Fruit fly (Drosophila melanogaster) whole organism, embryonic: ENCODE measurements around the gene CG14339.

Experiments used
- Aef1 ChIP-seq: fragments of 200-800 bp; sonication (Bioruptor generic); IDR thresholded peaks from 3 replicates; pipeline ENCODE4 v1.3.6; 2022; ENCODE audit warnings: missing biosample characterization, missing genetic modification characterization
- Asciz ChIP-seq: fragments of 200-800 bp; sonication (Bioruptor generic); optimal IDR thresholded peaks from 2 replicates; lab custom pipeline; 2017; ENCODE audit warnings: missing biosample characterization, mild to moderate bottlenecking, missing genetic modification characterization, missing genetic modification reagents
- Blimp-1 ChIP-seq: fragments of 200-800 bp; sonication (Bioruptor generic); optimal IDR thresholded peaks from 3 replicates; lab custom pipeline; 2018; ENCODE audit warnings: missing biosample characterization, missing genetic modification characterization, mild to moderate bottlenecking, moderate library complexity, missing genetic modification reagents
- CG10366 ChIP-seq: fragments of 200-800 bp; sonication (Bioruptor generic); IDR thresholded peaks from 2 replicates; pipeline ENCODE4 v1.3.6; 2022; ENCODE audit warnings: missing biosample characterization, missing genetic modification characterization
- CG10959 ChIP-seq: fragments of 200-800 bp; sonication (Bioruptor generic); IDR thresholded peaks from 2 replicates; pipeline ENCODE4 v1.3.6; 2022; ENCODE audit warnings: missing biosample characterization, missing genetic modification characterization
- CG10979 ChIP-seq: fragments of 200-800 bp; sonication (Bioruptor generic); optimal IDR thresholded peaks from 2 replicates; lab custom pipeline; 2018; ENCODE audit warnings: missing biosample characterization, mild to moderate bottlenecking, missing genetic modification characterization, moderate library complexity
- CG11247 ChIP-seq: fragments of 200-800 bp; sonication (Bioruptor generic); IDR thresholded peaks from 2 replicates; pipeline ENCODE4 v1.3.6; 2022; ENCODE audit warnings: missing biosample characterization, missing genetic modification characterization
- CG12744 ChIP-seq: fragments of 200-800 bp; sonication (Bioruptor generic); optimal IDR thresholded peaks from 2 replicates; lab custom pipeline; 2016; ENCODE audit warnings: missing biosample characterization, missing genetic modification characterization
- CG13424 ChIP-seq: fragments of 200-800 bp; sonication (Bioruptor generic); optimal IDR thresholded peaks from 2 replicates; lab custom pipeline; 2019; ENCODE audit warnings: missing biosample characterization, mild to moderate bottlenecking, missing genetic modification characterization, moderate library complexity
- CG14441 ChIP-seq: fragments of 200-800 bp; sonication (Bioruptor generic); IDR thresholded peaks from 2 replicates; pipeline ENCODE4 v1.3.6; 2022; ENCODE audit warnings: missing biosample characterization, missing genetic modification characterization
- CG15479 ChIP-seq: fragments of 200-800 bp; sonication (Bioruptor generic); optimal IDR thresholded peaks from 3 replicates; lab custom pipeline; 2019; ENCODE audit warnings: missing biosample characterization, mild to moderate bottlenecking, missing genetic modification characterization, moderate library complexity
- CG3163 ChIP-seq: fragments of 200-800 bp; sonication (Bioruptor generic); optimal IDR thresholded peaks from 3 replicates; lab custom pipeline; 2016; ENCODE audit warnings: missing biosample characterization, missing genetic modification characterization
- CG4617 ChIP-seq: fragments of 200-800 bp; sonication (Bioruptor generic); optimal IDR thresholded peaks from 3 replicates; lab custom pipeline; 2016; ENCODE audit warnings: missing biosample characterization, missing genetic modification characterization, borderline replicate concordance
- CG4730 ChIP-seq: fragments of 200-800 bp; sonication (Bioruptor generic); IDR thresholded peaks from 2 replicates; pipeline ENCODE4 v1.3.6; 2022; ENCODE audit warnings: missing biosample characterization, missing genetic modification characterization
- CG4820 ChIP-seq: fragments of 200-800 bp; sonication (Bioruptor generic); optimal IDR thresholded peaks from 3 replicates; lab custom pipeline; 2016; ENCODE audit warnings: missing biosample characterization, missing genetic modification characterization
- CG5953 ChIP-seq: fragments of 200-800 bp; sonication (Bioruptor generic); IDR thresholded peaks from 2 replicates; pipeline ENCODE4 v1.3.6; 2022; ENCODE audit warnings: missing biosample characterization, missing genetic modification characterization
- CG6689 ChIP-seq: fragments of 200-800 bp; sonication (Bioruptor generic); IDR thresholded peaks from 2 replicates; pipeline ENCODE4 v1.3.6; 2022; ENCODE audit warnings: missing biosample characterization, missing genetic modification characterization
- CG7928 ChIP-seq: fragments of 200-800 bp; sonication (Bioruptor generic); optimal IDR thresholded peaks from 2 replicates; lab custom pipeline; 2017; ENCODE audit warnings: missing biosample characterization, mild to moderate bottlenecking, missing genetic modification characterization
- CG8281 ChIP-seq: fragments of 200-800 bp; sonication (Bioruptor generic); optimal IDR thresholded peaks from 2 replicates; lab custom pipeline; 2018; ENCODE audit warnings: missing biosample characterization, mild to moderate bottlenecking, missing genetic modification characterization, moderate library complexity
- CG9437 ChIP-seq: fragments of 200-800 bp; sonication (Bioruptor generic); optimal IDR thresholded peaks from 2 replicates; lab custom pipeline; 2018; ENCODE audit warnings: missing biosample characterization, mild to moderate bottlenecking, missing genetic modification characterization
- CG9727 ChIP-seq: fragments of 200-800 bp; sonication (Bioruptor generic); optimal IDR thresholded peaks from 3 replicates; lab custom pipeline; 2017; ENCODE audit warnings: missing biosample characterization, mild to moderate bottlenecking, missing genetic modification characterization
- Dbx ChIP-seq: fragments of 200-800 bp; sonication (Bioruptor generic); IDR thresholded peaks from 3 replicates; pipeline ENCODE4 v1.3.6; 2022; ENCODE audit warnings: missing biosample characterization, missing genetic modification characterization
- ERR ChIP-seq: fragments of 200-800 bp; sonication (Bioruptor generic); optimal IDR thresholded peaks from 2 replicates; lab custom pipeline; 2016; ENCODE audit warnings: missing biosample characterization, missing genetic modification characterization
- Elba2 ChIP-seq: fragments of 200-800 bp; sonication (Bioruptor generic); optimal IDR thresholded peaks from 3 replicates; lab custom pipeline; 2016; ENCODE audit warnings: missing biosample characterization, missing genetic modification characterization
- Gsc ChIP-seq: fragments of 200-800 bp; sonication (Bioruptor generic); IDR thresholded peaks from 2 replicates; pipeline ENCODE4 v1.3.6; 2022; ENCODE audit warnings: missing biosample characterization, missing genetic modification characterization
- HLH54F ChIP-seq: fragments of 200-800 bp; sonication (Bioruptor generic); optimal IDR thresholded peaks from 3 replicates; lab custom pipeline; 2016; ENCODE audit warnings: missing biosample characterization, missing genetic modification characterization
- Hr39 ChIP-seq: fragments of >200 bp; optimal IDR thresholded peaks from 2 replicates; lab custom pipeline; 2017
- Neu2 ChIP-seq: fragments of 200-800 bp; sonication (Bioruptor generic); optimal IDR thresholded peaks from 3 replicates; lab custom pipeline; 2016; ENCODE audit warnings: missing biosample characterization, missing genetic modification characterization, borderline replicate concordance
- Oli ChIP-seq: fragments of 200-800 bp; sonication (Bioruptor generic); optimal IDR thresholded peaks from 2 replicates; lab custom pipeline; 2018; ENCODE audit warnings: missing biosample characterization, mild to moderate bottlenecking, missing genetic modification characterization, moderate library complexity
- Rx ChIP-seq: fragments of 200-800 bp; sonication (Bioruptor generic); IDR thresholded peaks from 2 replicates; pipeline ENCODE4 v1.3.6; 2022; ENCODE audit warnings: missing biosample characterization, missing genetic modification characterization
- Sox100B ChIP-seq: fragments of 200-800 bp; sonication (Bioruptor generic); optimal IDR thresholded peaks from 3 replicates; lab custom pipeline; 2018; ENCODE audit warnings: missing biosample characterization, mild to moderate bottlenecking, missing genetic modification characterization
- Sry-δ ChIP-seq: fragments of 200-800 bp; sonication (Bioruptor generic); optimal IDR thresholded peaks from 2 replicates; lab custom pipeline; 2016; ENCODE audit warnings: missing biosample characterization, missing genetic modification characterization
- TFAM ChIP-seq: fragments of 200-800 bp; sonication (Bioruptor generic); optimal IDR thresholded peaks from 2 replicates; lab custom pipeline; 2017; ENCODE audit warnings: missing biosample characterization, missing genetic modification characterization, inconsistent platforms
- Taf1 ChIP-seq: fragments of 200-800 bp; sonication (Bioruptor generic); IDR thresholded peaks from 2 replicates; pipeline ENCODE4 v1.3.6; 2022; ENCODE audit warnings: missing biosample characterization, missing genetic modification characterization
- YL-1 ChIP-seq: fragments of 200-800 bp; sonication (Bioruptor generic); optimal IDR thresholded peaks from 3 replicates; lab custom pipeline; 2017; ENCODE audit warnings: missing biosample characterization, mild to moderate bottlenecking, missing genetic modification characterization
- bbx ChIP-seq: fragments of 200-800 bp; sonication (Bioruptor generic); IDR thresholded peaks from 2 replicates; pipeline ENCODE4 v1.3.6; 2022; ENCODE audit warnings: missing biosample characterization, missing genetic modification characterization; ENCODE audit not compliant: partially characterized antibody
- bcd ChIP-seq: fragments of 200-800 bp; sonication (Bioruptor generic); optimal IDR thresholded peaks from 2 replicates; lab custom pipeline; 2017; ENCODE audit warnings: missing biosample characterization, mild to moderate bottlenecking, missing genetic modification characterization
- bowl ChIP-seq: fragments of 200-800 bp; sonication (Bioruptor generic); IDR thresholded peaks from 2 replicates; pipeline ENCODE4 v1.3.6; 2022; ENCODE audit warnings: missing biosample characterization, missing genetic modification characterization
- cg ChIP-seq: fragments of 200-800 bp; sonication (Bioruptor generic); optimal IDR thresholded peaks from 3 replicates; lab custom pipeline; 2019; ENCODE audit warnings: missing biosample characterization, mild to moderate bottlenecking, missing genetic modification characterization, moderate library complexity
- chm ChIP-seq: fragments of 200-800 bp; sonication (Bioruptor generic); IDR thresholded peaks from 2 replicates; pipeline ENCODE4 v1.3.6; 2022; ENCODE audit warnings: missing biosample characterization, missing genetic modification characterization
- crc ChIP-seq: fragments of 200-800 bp; sonication (Bioruptor generic); optimal IDR thresholded peaks from 2 replicates; lab custom pipeline; 2016; ENCODE audit warnings: missing biosample characterization, missing genetic modification characterization
- dati ChIP-seq: fragments of 200-800 bp; sonication (Bioruptor generic); IDR thresholded peaks from 2 replicates; pipeline ENCODE4 v1.3.6; 2022; ENCODE audit warnings: missing biosample characterization, missing genetic modification characterization
- dmrt11E ChIP-seq: fragments of 200-800 bp; sonication (Bioruptor generic); optimal IDR thresholded peaks from 3 replicates; lab custom pipeline; 2018; ENCODE audit warnings: missing biosample characterization, mild to moderate bottlenecking, missing genetic modification characterization, moderate library complexity
- gem ChIP-seq: fragments of 200-800 bp; sonication (Bioruptor generic); optimal IDR thresholded peaks from 2 replicates; lab custom pipeline; 2019; ENCODE audit warnings: missing biosample characterization, mild to moderate bottlenecking, missing genetic modification characterization, moderate library complexity
- jigr1 ChIP-seq: fragments of 200-800 bp; sonication (Bioruptor generic); IDR thresholded peaks from 3 replicates; pipeline ENCODE4 v1.3.6; 2022; ENCODE audit warnings: missing biosample characterization, missing genetic modification characterization
- lbe ChIP-seq: fragments of 200-800 bp; sonication (Bioruptor generic); optimal IDR thresholded peaks from 2 replicates; lab custom pipeline; 2016; ENCODE audit warnings: missing biosample characterization, mild to moderate bottlenecking, missing genetic modification characterization
- row ChIP-seq: fragments of 200-800 bp; sonication (Bioruptor generic); IDR thresholded peaks from 3 replicates; pipeline ENCODE4 v1.3.6; 2022; ENCODE audit warnings: missing biosample characterization, missing genetic modification characterization
- slou ChIP-seq: fragments of 200-800 bp; sonication (Bioruptor generic); optimal IDR thresholded peaks from 3 replicates; lab custom pipeline; 2016; ENCODE audit warnings: missing biosample characterization, missing genetic modification characterization
- tll ChIP-seq, 2 experiments: fragments of 200-800 bp in 1 of 2; fragments of >200 bp in 1 of 2; sonication (Bioruptor generic) in 1 of 2; optimal IDR thresholded peaks; 2 replicates each; lab custom pipeline; 2017 to 2019; ENCODE audit warnings: missing biosample characterization in 2 of 2, missing genetic modification characterization in 2 of 2, mild to moderate bottlenecking in 1 of 2, moderate library complexity in 1 of 2
- trh ChIP-seq: fragments of 200-800 bp; sonication (Bioruptor generic); optimal IDR thresholded peaks from 2 replicates; lab custom pipeline; 2016; ENCODE audit warnings: missing biosample characterization, missing genetic modification characterization
- zfh1 ChIP-seq: fragments of 200-800 bp; sonication (Bioruptor generic); IDR thresholded peaks from 3 replicates; pipeline ENCODE4 v1.3.6; 2022; ENCODE audit warnings: missing biosample characterization, missing genetic modification characterization
- zfh2 ChIP-seq: fragments of 200-800 bp; sonication (Bioruptor generic); optimal IDR thresholded peaks from 2 replicates; lab custom pipeline; 2016; ENCODE audit warnings: missing biosample characterization, missing genetic modification characterization

CG14339 gene

dm6 chr2L:1065038-1065437 is 43.3 kb upstream of the CG14339 start (continued):
- TF ChIP-seq dati (GFP tag; lab: Robert Waterston, UW): no peak
- TF ChIP-seq CG14441 (GFP tag; lab: Robert Waterston, UW): 0 out of 2 replicates have a peak, but pooled peaks have one; percentile 17
- TF ChIP-seq bowl (GFP tag; lab: Robert Waterston, UW): no peak
- TF ChIP-seq zfh2 (GFP tag; lab: Kevin White, UChicago): no peak
- TF ChIP-seq CG12744 (GFP tag; lab: Kevin White, UChicago): no peak
- TF ChIP-seq tll (GFP tag; optimal IDR thresholded peaks at IDR 0.05; lab: Kevin White, UChicago): no peak
- peak; percentile 37 for TF ChIP-seq CG10366 (GFP tag; lab: Robert Waterston, UW)
- TF ChIP-seq HLH54F (GFP tag; lab: Kevin White, UChicago): no peak
- no peak for TF ChIP-seq CG4617 (GFP tag; lab: Kevin White, UChicago)
- TF ChIP-seq CG6689 (GFP tag; lab: Robert Waterston, UW): peak; percentile 29; the same call in 1 of the 2 replicates
- no peak for TF ChIP-seq CG8281
- no peak for TF ChIP-seq bbx (GFP tag; lab: Robert Waterston, UW)
- peak; percentile 28; the same call in 1 of the 2 replicates for TF ChIP-seq chm (GFP tag; lab: Robert Waterston, UW)
- TF ChIP-seq CG4730 (GFP tag; lab: Robert Waterston, UW): no peak
- TF ChIP-seq bcd: no peak
- no peak for TF ChIP-seq Asciz (GFP tag; lab: Kevin White, UChicago)
- TF ChIP-seq crc (GFP tag; lab: Kevin White, UChicago): no peak
- TF ChIP-seq trh (GFP tag; lab: Kevin White, UChicago): no peak
- TF ChIP-seq CG7928 (GFP tag; lab: Kevin White, UChicago): no peak
- TF ChIP-seq CG9437 (GFP tag; lab: Kevin White, UChicago): no peak
- TF ChIP-seq Gsc (GFP tag; lab: Robert Waterston, UW): no peak
- no peak for TF ChIP-seq Hr39 (lab: Kevin White, UChicago)
- no peak for TF ChIP-seq CG9727 (GFP tag; lab: Kevin White, UChicago)
- TF ChIP-seq CG13424 (tag; lab: Kevin White, UChicago): no peak
- no peak for TF ChIP-seq Elba2 (GFP tag; lab: Kevin White, UChicago)
- no peak for TF ChIP-seq CG3163 (GFP tag; lab: Kevin White, UChicago)
- 0 out of 3 replicates have a peak, but pooled peaks have one; percentile 49 for TF ChIP-seq zfh1 (GFP tag; lab: Robert Waterston, UW)
- 0 out of 2 replicates have a peak, but pooled peaks have one; percentile 7 for TF ChIP-seq CG11247
- TF ChIP-seq Sry-δ: no peak
- TF ChIP-seq CG15479: no peak
- TF ChIP-seq TFAM (GFP tag; lab: Kevin White, UChicago): no peak
- TF ChIP-seq CG5953: no peak
- no peak for TF ChIP-seq Oli (tag; lab: Kevin White, UChicago)
- no peak for TF ChIP-seq CG4820 (GFP tag; lab: Kevin White, UChicago)
- peak; percentile 45 for TF ChIP-seq lbe
- TF ChIP-seq gem (tag; lab: Kevin White, UChicago): peak; percentile 41
- no peak for TF ChIP-seq Taf1
- no peak for TF ChIP-seq Neu2
- no peak for TF ChIP-seq Sox100B (GFP tag; lab: Kevin White, UChicago)
- TF ChIP-seq YL-1 (GFP tag; lab: Kevin White, UChicago): no peak
- TF ChIP-seq slou (GFP tag; lab: Kevin White, UChicago): no peak
- TF ChIP-seq Aef1 (GFP tag; lab: Robert Waterston, UW): no peak
- TF ChIP-seq jigr1: no peak
- peak; percentile 44 for TF ChIP-seq dmrt11E (tag; lab: Kevin White, UChicago)
- TF ChIP-seq ERR: no peak
- TF ChIP-seq Blimp-1 (GFP tag; lab: Kevin White, UChicago): peak; percentile 32
- no peak for TF ChIP-seq cg (GFP tag; lab: Kevin White, UChicago)
- TF ChIP-seq CG10959: no peak
- no peak for TF ChIP-seq Rx (GFP tag; lab: Robert Waterston, UW)
- TF ChIP-seq CG10979 (tag; lab: Kevin White, UChicago): peak; percentile 31
- TF ChIP-seq Dbx (GFP tag; lab: Robert Waterston, UW): no peak
- TF ChIP-seq row (GFP tag; lab: Robert Waterston, UW): peak; percentile 53
